Fruit fly (Drosophila melanogaster) whole organism, prepupa: ENCODE data around the gene sky.

ENCODE experiments used
- Blimp-1 ChIP-seq: fragments of 200-800 bp; sonication (Bioruptor generic); optimal IDR thresholded peaks from 3 replicates; lab custom pipeline; 2017; ENCODE audit warnings: missing biosample characterization, missing genetic modification characterization, mild to moderate bottlenecking, moderate library complexity, missing genetic modification reagents
- CG10631 ChIP-seq: fragments of 200-800 bp; sonication (Bioruptor generic); optimal IDR thresholded peaks from 2 replicates; lab custom pipeline; 2016; ENCODE audit warnings: missing biosample characterization, missing genetic modification characterization
- CG10669 ChIP-seq: fragments of 200-800 bp; sonication (Bioruptor generic); optimal IDR thresholded peaks from 3 replicates; lab custom pipeline; 2018; ENCODE audit warnings: missing biosample characterization, mild to moderate bottlenecking, missing genetic modification characterization, moderate library complexity
- CG11294 ChIP-seq: fragments of 200-800 bp; sonication (Bioruptor generic); IDR thresholded peaks from 2 replicates; pipeline ENCODE4 v1.3.6; 2022; ENCODE audit warnings: missing biosample characterization, missing genetic modification characterization
- CG11902 ChIP-seq: fragments of 200-800 bp; sonication (Bioruptor generic); optimal IDR thresholded peaks from 3 replicates; lab custom pipeline; 2016; ENCODE audit warnings: missing biosample characterization, missing genetic modification characterization
- CG15336 ChIP-seq: fragments of 200-800 bp; sonication (Bioruptor generic); IDR thresholded peaks from 2 replicates; pipeline ENCODE4 v1.3.6; 2022; ENCODE audit warnings: missing biosample characterization, missing genetic modification characterization
- CG31627 ChIP-seq: fragments of 200-800 bp; sonication (Bioruptor generic); optimal IDR thresholded peaks from 3 replicates; lab custom pipeline; 2016; ENCODE audit warnings: missing biosample characterization, missing genetic modification characterization
- CG32006 ChIP-seq: fragments of 200-800 bp; sonication (Bioruptor generic); optimal IDR thresholded peaks from 3 replicates; lab custom pipeline; 2017; ENCODE audit warnings: missing biosample characterization, mild to moderate bottlenecking, missing genetic modification characterization
- CG3919 ChIP-seq: fragments of 200-800 bp; sonication (Bioruptor generic); optimal IDR thresholded peaks from 3 replicates; lab custom pipeline; 2016; ENCODE audit warnings: missing biosample characterization, missing genetic modification characterization
- CG6163 ChIP-seq: fragments of 200-800 bp; sonication (Bioruptor generic); IDR thresholded peaks from 3 replicates; pipeline ENCODE4 v1.3.6; 2022; ENCODE audit warnings: missing biosample characterization, missing genetic modification characterization
- CG6276 ChIP-seq: fragments of 200-800 bp; sonication (Bioruptor generic); optimal IDR thresholded peaks from 2 replicates; lab custom pipeline; 2017; ENCODE audit warnings: missing biosample characterization, mild to moderate bottlenecking, missing genetic modification characterization
- CG6792 ChIP-seq: fragments of 200-800 bp; sonication (Bioruptor generic); optimal IDR thresholded peaks from 3 replicates; lab custom pipeline; 2016; ENCODE audit warnings: missing biosample characterization, missing genetic modification characterization
- CG6808 ChIP-seq: fragments of 200-800 bp; sonication (Bioruptor generic); optimal IDR thresholded peaks from 3 replicates; lab custom pipeline; 2017; ENCODE audit warnings: missing biosample characterization, missing genetic modification characterization, mild to moderate bottlenecking, moderate library complexity, missing genetic modification reagents
- CG6854 ChIP-seq: fragments of 200-800 bp; sonication (Bioruptor generic); optimal IDR thresholded peaks from 2 replicates; lab custom pipeline; 2017; ENCODE audit warnings: missing biosample characterization, mild to moderate bottlenecking, missing genetic modification characterization
- CG7368 ChIP-seq: fragments of 200-800 bp; sonication (Bioruptor generic); optimal IDR thresholded peaks from 3 replicates; lab custom pipeline; 2016; ENCODE audit warnings: missing biosample characterization, missing genetic modification characterization
- CG8319 ChIP-seq: fragments of 200-800 bp; sonication (Bioruptor generic); optimal IDR thresholded peaks from 3 replicates; lab custom pipeline; 2016; ENCODE audit warnings: missing biosample characterization, missing genetic modification characterization
- CG8632 ChIP-seq: fragments of 200-800 bp; sonication (Bioruptor generic); optimal IDR thresholded peaks from 3 replicates; lab custom pipeline; 2016; ENCODE audit warnings: missing biosample characterization, missing genetic modification characterization
- CG9139 ChIP-seq: fragments of 200-800 bp; sonication (Bioruptor generic); optimal IDR thresholded peaks from 3 replicates; lab custom pipeline; 2017; ENCODE audit warnings: missing biosample characterization, mild to moderate bottlenecking, missing genetic modification characterization
- Eip78C ChIP-seq: fragments of 200-800 bp; sonication (Bioruptor generic); peaks from one replicate; lab custom pipeline; 2016; ENCODE audit warnings: missing biosample characterization, missing genetic modification characterization
- Gug ChIP-seq: fragments of 200-800 bp; sonication (Bioruptor generic); IDR thresholded peaks from 2 replicates; pipeline ENCODE4 v1.3.6; 2022; ENCODE audit warnings: missing biosample characterization, missing genetic modification characterization
- Lpt ChIP-seq: fragments of 200-800 bp; sonication (Bioruptor generic); optimal IDR thresholded peaks from 3 replicates; lab custom pipeline; 2016; ENCODE audit warnings: missing biosample characterization, missing genetic modification characterization
- Met ChIP-seq: fragments of 200-800 bp; sonication (Bioruptor generic); optimal IDR thresholded peaks from 3 replicates; lab custom pipeline; 2016; ENCODE audit warnings: missing biosample characterization, missing genetic modification characterization
- OdsH ChIP-seq: fragments of 200-800 bp; sonication (Bioruptor generic); optimal IDR thresholded peaks from 3 replicates; lab custom pipeline; 2016; ENCODE audit warnings: missing biosample characterization, missing genetic modification characterization
- Smox ChIP-seq: fragments of 200-800 bp; sonication (Bioruptor generic); optimal IDR thresholded peaks from 3 replicates; lab custom pipeline; 2016; ENCODE audit warnings: missing biosample characterization, missing genetic modification characterization
- Sox102F ChIP-seq: fragments of 200-800 bp; sonication (Bioruptor generic); optimal IDR thresholded peaks from 2 replicates; lab custom pipeline; 2016; ENCODE audit warnings: missing biosample characterization, mild to moderate bottlenecking, missing genetic modification characterization
- achi ChIP-seq: fragments of 200-800 bp; sonication (Bioruptor generic); optimal IDR thresholded peaks from 3 replicates; lab custom pipeline; 2016; ENCODE audit warnings: missing biosample characterization, missing genetic modification characterization
- dac ChIP-seq: fragments of 200-800 bp; sonication (Bioruptor generic); optimal IDR thresholded peaks from 2 replicates; lab custom pipeline; 2017; ENCODE audit warnings: missing biosample characterization, mild to moderate bottlenecking, missing genetic modification characterization
- dsx ChIP-seq: fragments of 200-800 bp; optimal IDR thresholded peaks from 3 replicates; lab custom pipeline; 2019; ENCODE audit warnings: missing biosample characterization, mild to moderate bottlenecking, missing genetic modification characterization, moderate library complexity; ENCODE audit not compliant: poor library complexity, severe bottlenecking
- eg ChIP-seq: fragments of 200-800 bp; sonication (Bioruptor generic); IDR thresholded peaks from 3 replicates; pipeline ENCODE4 v1.3.6; 2022; ENCODE audit warnings: missing biosample characterization, missing genetic modification characterization
- fd85E ChIP-seq: fragments of 200-800 bp; sonication (Bioruptor generic); optimal IDR thresholded peaks from 3 replicates; lab custom pipeline; 2016; ENCODE audit warnings: missing biosample characterization, missing genetic modification characterization
- fkh ChIP-seq: fragments of 200-800 bp; sonication (Bioruptor generic); optimal IDR thresholded peaks from 3 replicates; lab custom pipeline; 2017; ENCODE audit warnings: missing biosample characterization, mild to moderate bottlenecking, missing genetic modification characterization, moderate library complexity
- lz ChIP-seq: fragments of 200-800 bp; sonication (Bioruptor generic); optimal IDR thresholded peaks from 3 replicates; lab custom pipeline; 2016; ENCODE audit warnings: missing biosample characterization, missing genetic modification characterization
- net ChIP-seq: fragments of 200-800 bp; sonication (Bioruptor generic); optimal IDR thresholded peaks from 3 replicates; lab custom pipeline; 2016; ENCODE audit warnings: missing biosample characterization, missing genetic modification characterization
- pdm3 ChIP-seq: fragments of 200-800 bp; sonication (Bioruptor generic); optimal IDR thresholded peaks from 3 replicates; lab custom pipeline; 2016; ENCODE audit warnings: missing biosample characterization, missing genetic modification characterization
- salr ChIP-seq, 2 experiments: fragments of 200-800 bp; sonication (Bioruptor generic); optimal IDR thresholded peaks; 3 replicates each; lab custom pipeline; 2016 to 2018; ENCODE audit warnings: missing biosample characterization in 2 of 2, missing genetic modification characterization in 2 of 2, mild to moderate bottlenecking in 1 of 2
- ss ChIP-seq, 2 experiments: fragments of 200-800 bp; sonication (Bioruptor generic); optimal IDR thresholded peaks; 2 replicates in 1 of 2; 3 replicates in 1 of 2; lab custom pipeline; 2017 to 2018; ENCODE audit warnings: mild to moderate bottlenecking in 2 of 2, missing biosample characterization in 2 of 2, missing genetic modification characterization in 2 of 2, moderate library complexity in 1 of 2
- svp ChIP-seq: fragments of 200-800 bp; sonication (Bioruptor generic); peaks from one replicate; lab custom pipeline; 2016; ENCODE audit warnings: missing biosample characterization, missing genetic modification characterization
- topi ChIP-seq: fragments of 200-800 bp; sonication (Bioruptor generic); optimal IDR thresholded peaks from 3 replicates; lab custom pipeline; 2016; ENCODE audit warnings: missing biosample characterization, missing genetic modification characterization

The sky gene

dm6 chr2L:20911374-20911773 lies 7.4 kb downstream of the sky start (continued):
- TF ChIP-seq CG32006 (GFP tag; lab: Kevin White, UChicago) (no peak), CG15336 (GFP tag; lab: Robert Waterston, UW) (no peak)
- TF ChIP-seq, all 60 proteins: peak for 6

- no peak for TF ChIP-seq CG31627 (GFP tag; lab: Kevin White, UChicago)
- no peak for TF ChIP-seq eg
- TF ChIP-seq CG7368 (GFP tag; lab: Kevin White, UChicago) = no peak
- no peak for TF ChIP-seq CG10631 (GFP tag; lab: Kevin White, UChicago)
- TF ChIP-seq Smox = no peak
- TF ChIP-seq CG11294 (GFP tag; lab: Robert Waterston, UW) = no peak
- no peak for TF ChIP-seq net (GFP tag; lab: Kevin White, UChicago)
- TF ChIP-seq CG6854 (GFP tag; lab: Kevin White, UChicago) = no peak
- TF ChIP-seq Sox102F = no peak
- TF ChIP-seq CG6808 (GFP tag; lab: Kevin White, UChicago) = no peak
- no peak for TF ChIP-seq CG8632 (GFP tag; lab: Kevin White, UChicago)
- TF ChIP-seq salr (GFP tag; optimal IDR thresholded peaks at IDR 0.05; lab: Kevin White, UChicago) = no peak
- no peak for TF ChIP-seq lz (GFP tag; lab: Kevin White, UChicago)
- TF ChIP-seq CG10669 (GFP tag; lab: Kevin White, UChicago) = no peak
- TF ChIP-seq CG3919 (GFP tag; lab: Kevin White, UChicago) = no peak
- TF ChIP-seq CG9139 (GFP tag; lab: Kevin White, UChicago) = no peak
- no peak for TF ChIP-seq Gug (GFP tag; lab: Robert Waterston, UW)
- TF ChIP-seq topi (GFP tag; lab: Kevin White, UChicago) = no peak
Measured at dm6 chr2L:20909301-20909700, 9.4 kb downstream of the sky start.

- TF ChIP-seq CG15336 (GFP tag; lab: Robert Waterston, UW) (no peak), Eip78C (peak; percentile 41), pdm3 (GFP tag; lab: Kevin White, UChicago) (no peak), eg (peak; percentile 37; the same call in 1 of the 3 replicates), CG3919 (GFP tag; lab: Kevin White, UChicago) (no peak), lz (GFP tag; lab: Kevin White, UChicago) (no peak), Blimp-1 (peak; percentile 76), achi (GFP tag; lab: Kevin White, UChicago) (no peak), OdsH (GFP tag; lab: Kevin White, UChicago) (no peak), CG8319 (GFP tag; lab: Kevin White, UChicago) (no peak), fkh (GFP tag; lab: Kevin White, UChicago) (no peak), CG9139 (GFP tag; lab: Kevin White, UChicago) (no peak), CG6792 (GFP tag; lab: Kevin White, UChicago) (no peak), CG6854 (GFP tag; lab: Kevin White, UChicago) (peak; percentile 55), CG11902 (no peak), ss (GFP tag; optimal IDR thresholded peaks at IDR 0.05; lab: Kevin White, UChicago) (no peak), dac (GFP tag; lab: Kevin White, UChicago) (no peak), CG6163 (no peak)
- TF ChIP-seq, all 60 proteins: peak for 4
Measured at dm6 chr2L:20907995-20908654, 10.6 kb downstream of the sky start.

- no peak for TF ChIP-seq fd85E (GFP tag; lab: Kevin White, UChicago)
Measured at dm6 chr2L:20905025-20905424, 13.7 kb downstream of the sky start.

dm6 chr2L:20904327-20904726 lies 14.4 kb downstream of the sky start:
- no peak for TF ChIP-seq dsx
- no peak for TF ChIP-seq fkh (GFP tag; lab: Kevin White, UChicago)
- no peak for TF ChIP-seq dac (GFP tag; lab: Kevin White, UChicago)
- no peak for TF ChIP-seq CG10669 (GFP tag; lab: Kevin White, UChicago)
- no peak for TF ChIP-seq Lpt (GFP tag; lab: Kevin White, UChicago)
- TF ChIP-seq Met (GFP tag; lab: Kevin White, UChicago) = no peak
- TF ChIP-seq CG6276 (GFP tag; lab: Kevin White, UChicago) = no peak
- TF ChIP-seq pdm3 (GFP tag; lab: Kevin White, UChicago) = no peak
- no peak for TF ChIP-seq svp (GFP tag; lab: Kevin White, UChicago)
- TF ChIP-seq CG6792 (GFP tag; lab: Kevin White, UChicago) = no peak
- TF ChIP-seq, all 60 proteins: peak for 0
